Worm (Caenorhabditis elegans): ENCODE results near the gene npp-3.
A peak's percentile ranks its signal among the peaks of the same experiment; 100 is the strongest.

DNA sequence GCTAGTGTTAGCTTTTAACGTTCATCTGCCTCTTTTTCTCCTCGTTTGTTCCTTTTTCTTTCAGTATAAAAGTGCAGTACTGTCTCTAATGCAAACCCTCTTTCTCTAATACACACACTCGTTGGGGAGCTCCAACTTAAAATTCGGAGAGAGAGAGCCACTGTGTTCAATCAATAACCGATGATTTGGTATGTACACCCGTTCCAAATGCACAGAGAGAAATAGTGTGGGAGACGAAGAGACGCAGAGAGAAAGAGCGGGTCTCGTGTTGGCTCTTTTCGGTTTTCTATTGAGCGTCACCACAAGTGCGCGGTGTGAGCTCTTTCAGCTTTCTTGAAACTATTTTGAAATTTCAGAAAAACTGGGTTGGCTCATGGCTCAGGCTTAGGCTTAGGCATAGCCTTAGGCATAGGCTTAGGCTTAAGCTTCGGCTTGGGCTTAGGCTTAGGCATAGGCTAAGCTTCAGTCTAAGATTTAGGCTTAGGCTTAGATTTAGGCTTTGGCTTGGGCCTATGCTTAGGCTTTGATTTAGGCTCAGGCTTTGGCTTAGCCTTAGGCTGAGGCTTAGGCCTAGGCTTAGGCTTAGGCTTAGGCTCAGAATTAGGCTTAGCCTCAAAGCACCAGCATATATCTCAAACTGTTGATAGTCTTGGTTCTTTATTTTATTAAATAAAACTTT lies 49.2 kb upstream of the npp-3 start:
- TF ChIP-seq cog-1 (tag; optimal IDR thresholded peaks at IDR 0.05) (no peak), med-1 (GFP tag; optimal IDR thresholded peaks at IDR 0.05; ENCODE audit: insufficient read depth) (no peak), flt-1 (GFP tag; IDR thresholded peaks at IDR 0.05) (no peak), tab-1 (GFP tag; IDR thresholded peaks at IDR 0.05) (no peak), klf-2 (GFP tag; conservative IDR thresholded peaks at IDR 0.05) (no peak), ztf-23 (GFP tag; IDR thresholded peaks at IDR 0.05) (no peak), T22C8.4 (GFP tag; IDR thresholded peaks at IDR 0.05) (no peak), ztf-29 (GFP tag; IDR thresholded peaks at IDR 0.05) (peak; percentile 65; the same call in 1 of the 2 replicates), ref-1 (GFP tag; conservative IDR thresholded peaks at IDR 0.05) (0 out of 2 replicates have a peak, but pooled peaks have one; percentile 12)
